Worm (Caenorhabditis elegans) whole organism, L2 larva: ENCODE data around the gene F11C7.6.

Source experiments
- lsy-2 ChIP-seq, 2 experiments: fragments of 150-350 bp in 1 of 2; sonication (generic microtip) in 1 of 2; optimal IDR thresholded peaks; 2 replicates each; lab custom pipeline; 2014 to 2017; ENCODE audit warnings: missing biosample characterization in 2 of 2, missing genetic modification characterization in 2 of 2
- nhr-77 ChIP-seq: fragments of 150-350 bp; optimal IDR thresholded peaks from 2 replicates; lab custom pipeline; 2014; ENCODE audit warnings: missing biosample characterization, missing genetic modification characterization
- peb-1 ChIP-seq: fragments of 150-350 bp; optimal IDR thresholded peaks from 2 replicates; lab custom pipeline; 2014; ENCODE audit warnings: missing biosample characterization, missing genetic modification characterization
- ztf-11 ChIP-seq: sonication (generic microtip); optimal IDR thresholded peaks from 2 replicates; lab custom pipeline; 2017; ENCODE audit warnings: missing biosample characterization, missing genetic modification characterization

- TF ChIP-seq nhr-77 (tag; lab: Kevin White, UChicago), result no peak
- no peak for TF ChIP-seq ztf-11 (tag; lab: Kevin White, UChicago)
- TF ChIP-seq lsy-2 (tag; optimal IDR thresholded peaks at IDR 0.05; lab: Kevin White, UChicago), result no peak
- no peak for TF ChIP-seq peb-1
These were observed 23.2 kb downstream of the F11C7.6 start for ce11 chrX:17424595-17424913.
